Worm (Caenorhabditis elegans): ENCODE measurements around the gene egl-4.

ce11 chrIV:1813869-1814268 is 34.0 kb upstream of the egl-4 start:
- no peak for TF ChIP-seq dao-5 (tag; optimal IDR thresholded peaks at IDR 0.05)
- TF ChIP-seq W03F9.2 (tag; optimal IDR thresholded peaks at IDR 0.05), result no peak

Measured in whole organism, L4/young adult.